Worm (Caenorhabditis elegans) whole organism, L4 larva: ENCODE data around the gene lips-15.

ENCODE experiments used
- egl-27 ChIP-seq: sonication (generic microtip); optimal IDR thresholded peaks from 3 replicates; lab custom pipeline; 2017; ENCODE audit warnings: missing biosample characterization, missing genetic modification reagents, missing genetic modification characterization
- lin-39 ChIP-seq: fragments of 150-350 bp; optimal IDR thresholded peaks from 2 replicates; lab custom pipeline; 2014; ENCODE audit warnings: missing biosample characterization, missing genetic modification reagents, missing genetic modification characterization
- lir-3 ChIP-seq: sonication (generic microtip); optimal IDR thresholded peaks from 2 replicates; lab custom pipeline; 2016; ENCODE audit warnings: mild to moderate bottlenecking, missing genetic modification characterization, missing compliant biosample characterization
- nhr-11 ChIP-seq: fragments of 150-350 bp; optimal IDR thresholded peaks from 2 replicates; lab custom pipeline; 2014; ENCODE audit warnings: missing biosample characterization, missing genetic modification characterization

DNA sequence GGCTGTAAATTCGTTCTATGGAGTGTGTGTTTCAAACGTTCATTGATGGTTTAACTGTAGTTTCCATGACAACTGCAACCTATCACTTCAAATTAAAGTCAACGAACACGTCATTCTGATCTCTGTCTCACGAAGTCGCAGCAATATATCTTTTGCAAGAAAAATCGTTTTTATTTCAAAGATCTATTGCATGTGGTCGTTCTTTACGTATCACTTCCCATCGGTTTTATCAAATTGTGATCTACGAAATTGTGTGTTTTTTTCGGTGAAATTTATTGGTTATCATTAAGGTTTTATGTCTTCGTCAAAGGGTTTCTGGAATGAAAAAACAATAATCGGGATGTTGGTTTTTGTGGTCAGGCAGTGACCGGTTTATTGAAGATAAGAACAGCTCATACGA is 18.7 kb downstream of the lips-15 start:
- TF ChIP-seq nhr-11 = no peak
- TF ChIP-seq lir-3 (tag; lab: Kevin White, UChicago) = no peak
- no peak for TF ChIP-seq egl-27 (tag; lab: Kevin White, UChicago)
- TF ChIP-seq lin-39 (tag; lab: Kevin White, UChicago) = no peak
